Fruit fly (Drosophila melanogaster): ENCODE results near the gene CG15386.

Gene CG15386

dm6 chr2L:2201107-2201561, 15.9 kb downstream of the CG15386 start (continued):
- TF ChIP-seq da (GFP tag; optimal IDR thresholded peaks at IDR 0.05) (no peak), CG8944 (GFP tag; optimal IDR thresholded peaks at IDR 0.05) (peak; percentile 60), CG4854 (GFP tag; optimal IDR thresholded peaks at IDR 0.05) (peak; percentile 47), lola (GFP tag; optimal IDR thresholded peaks at IDR 0.05) (peak in 1 of 3 experiments; percentile 97), CG17802 (tag; optimal IDR thresholded peaks at IDR 0.05) (peak; percentile 61), Usf (GFP tag; optimal IDR thresholded peaks at IDR 0.05) (peak; percentile 67), CG18262 (tag; optimal IDR thresholded peaks at IDR 0.05) (peak; percentile 96), sug (tag; optimal IDR thresholded peaks at IDR 0.05) (peak; percentile 32), tap (tag; optimal IDR thresholded peaks at IDR 0.05) (peak; percentile 85), CG13296 (GFP tag; optimal IDR thresholded peaks at IDR 0.05) (peak; percentile 12), toy (GFP tag; IDR thresholded peaks at IDR 0.05) (no peak), jing (GFP tag; optimal IDR thresholded peaks at IDR 0.05) (peak; percentile 52), CG16863 (GFP tag; optimal IDR thresholded peaks at IDR 0.05) (peak; percentile 73), Ravus (GFP tag; IDR thresholded peaks at IDR 0.05) (no peak; the same call in 1 of the 2 replicates), CG10209 (GFP tag; optimal IDR thresholded peaks at IDR 0.05) (peak; percentile 84), scrt (GFP tag; optimal IDR thresholded peaks at IDR 0.05) (peak; percentile 62), chn (GFP tag; optimal IDR thresholded peaks at IDR 0.05) (peak; percentile 82), odd (GFP tag; optimal IDR thresholded peaks at IDR 0.05) (peak; percentile 75), nau (GFP tag; optimal IDR thresholded peaks at IDR 0.05) (peak; percentile 86), CG17359 (tag; optimal IDR thresholded peaks at IDR 0.05) (peak; percentile 89), Taf1 (GFP tag; IDR thresholded peaks at IDR 0.05) (no peak), CG4820 (GFP tag; optimal IDR thresholded peaks at IDR 0.05) (peak; percentile 86), nmo (GFP tag; optimal IDR thresholded peaks at IDR 0.05) (peak; percentile 94), Hand (GFP tag; optimal IDR thresholded peaks at IDR 0.05) (no peak), CG2129 (GFP tag; IDR thresholded peaks at IDR 0.05; ENCODE audit: partially characterized antibody) (no peak), amos (GFP tag; IDR thresholded peaks at IDR 0.05; ENCODE audit: partially characterized antibody) (no peak), CG4617 (GFP tag; optimal IDR thresholded peaks at IDR 0.05; ENCODE audit: borderline replicate concordance) (peak; percentile 51), hth (optimal IDR thresholded peaks at IDR 0.05) (no peak), Hr51 (GFP tag; optimal IDR thresholded peaks at IDR 0.05) (peak; percentile 44 to 68), lmd (GFP tag; IDR thresholded peaks at IDR 0.05) (peak; percentile 68; the same call in 1 of the 2 replicates), danr (GFP tag; IDR thresholded peaks at IDR 0.05) (peak; percentile 61; the same call in 1 of the 2 replicates), slou (GFP tag; optimal IDR thresholded peaks at IDR 0.05) (peak; percentile 53), Atf3 (GFP tag; optimal IDR thresholded peaks at IDR 0.05) (peak; percentile 82), CG7745 (tag; optimal IDR thresholded peaks at IDR 0.05) (peak; percentile 51), croc (GFP tag; conservative IDR thresholded peaks at IDR 0.05) (peak; percentile 79), CG1233 (GFP tag; optimal IDR thresholded peaks at IDR 0.05) (peak; percentile 81), ham (GFP tag; IDR thresholded peaks at IDR 0.05) (no peak), Hsf (GFP tag; optimal IDR thresholded peaks at IDR 0.05) (peak; percentile 85), CG18599 (GFP tag; optimal IDR thresholded peaks at IDR 0.05) (peak; percentile 65), CG9727 (GFP tag; optimal IDR thresholded peaks at IDR 0.05) (peak; percentile 90), Atf6 (GFP tag; IDR thresholded peaks at IDR 0.05) (no peak), klu (GFP tag; IDR thresholded peaks at IDR 0.05) (no peak), ara (GFP tag; IDR thresholded peaks at IDR 0.05) (peak; percentile 88), bigmax (GFP tag; optimal IDR thresholded peaks at IDR 0.05) (peak; percentile 9), CG7271 (tag; optimal IDR thresholded peaks at IDR 0.05) (peak; percentile 6), crp (GFP tag; optimal IDR thresholded peaks at IDR 0.05) (peak in 1 of 2 experiments; percentile 40), D (optimal IDR thresholded peaks at IDR 0.05) (no peak), D (GFP tag; optimal IDR thresholded peaks at IDR 0.05) (peak; percentile 96), pho (GFP tag; optimal IDR thresholded peaks at IDR 0.05) (no peak), CG3847 (GFP tag; IDR thresholded peaks at IDR 0.05) (peak; percentile 44)

Measured in whole organism, embryonic.